Fruit fly (Drosophila melanogaster) whole organism, embryonic: ENCODE results near the gene Taf6.

Source experiments
- Abd-B ChIP-seq: fragments of 200-800 bp; sonication (Bioruptor generic); optimal IDR thresholded peaks from 2 replicates; lab custom pipeline; 2018; ENCODE audit warnings: missing biosample characterization, mild to moderate bottlenecking, missing genetic modification characterization, moderate library complexity
- Asciz ChIP-seq: fragments of 200-800 bp; sonication (Bioruptor generic); optimal IDR thresholded peaks from 2 replicates; lab custom pipeline; 2017; ENCODE audit warnings: missing biosample characterization, mild to moderate bottlenecking, missing genetic modification characterization, missing genetic modification reagents
- BEAF-32 ChIP-seq: fragments of 200-800 bp; sonication (Bioruptor generic); optimal IDR thresholded peaks from 3 replicates; lab custom pipeline; 2017; ENCODE audit warnings: missing biosample characterization, missing genetic modification characterization, mild to moderate bottlenecking, moderate library complexity, missing genetic modification reagents
- CG10267 ChIP-seq: fragments of 200-800 bp; sonication (Bioruptor generic); optimal IDR thresholded peaks from 2 replicates; lab custom pipeline; 2018; ENCODE audit warnings: missing biosample characterization, mild to moderate bottlenecking, missing genetic modification characterization, moderate library complexity
- CG10366 ChIP-seq: fragments of 200-800 bp; sonication (Bioruptor generic); IDR thresholded peaks from 2 replicates; pipeline ENCODE4 v1.3.6; 2022; ENCODE audit warnings: missing biosample characterization, missing genetic modification characterization
- CG11247 ChIP-seq: fragments of 200-800 bp; sonication (Bioruptor generic); IDR thresholded peaks from 2 replicates; pipeline ENCODE4 v1.3.6; 2022; ENCODE audit warnings: missing biosample characterization, missing genetic modification characterization
- CG12391 ChIP-seq: fragments of 200-800 bp; sonication (Bioruptor generic); optimal IDR thresholded peaks from 3 replicates; lab custom pipeline; 2018; ENCODE audit warnings: missing biosample characterization, mild to moderate bottlenecking, missing genetic modification characterization, moderate library complexity
- CG15011 ChIP-seq: fragments of 200-800 bp; sonication (Bioruptor generic); optimal IDR thresholded peaks from 3 replicates; lab custom pipeline; 2018; ENCODE audit warnings: missing biosample characterization, mild to moderate bottlenecking, missing genetic modification characterization
- CG17359 ChIP-seq: fragments of 200-800 bp; sonication (Bioruptor generic); optimal IDR thresholded peaks from 3 replicates; lab custom pipeline; 2018; ENCODE audit warnings: missing biosample characterization, mild to moderate bottlenecking, missing genetic modification characterization, moderate library complexity
- CG1792 ChIP-seq: fragments of 200-800 bp; sonication (Bioruptor generic); optimal IDR thresholded peaks from 2 replicates; lab custom pipeline; 2016; ENCODE audit warnings: missing biosample characterization, missing genetic modification characterization
- CG1832 ChIP-seq: fragments of 200-800 bp; sonication (Bioruptor generic); optimal IDR thresholded peaks from 2 replicates; lab custom pipeline; 2017; ENCODE audit warnings: missing biosample characterization, mild to moderate bottlenecking, missing genetic modification characterization, inconsistent platforms
- CG2120 ChIP-seq: fragments of 200-800 bp; sonication (Bioruptor generic); optimal IDR thresholded peaks from 3 replicates; lab custom pipeline; 2016; ENCODE audit warnings: missing biosample characterization, missing genetic modification characterization
- CG31441 ChIP-seq: fragments of 200-800 bp; sonication (Bioruptor generic); IDR thresholded peaks from 2 replicates; pipeline ENCODE4 v1.3.6; 2022; ENCODE audit warnings: missing biosample characterization, missing genetic modification characterization
- CG32532 ChIP-seq: fragments of 200-800 bp; sonication (Bioruptor generic); IDR thresholded peaks from 2 replicates; pipeline ENCODE4 v1.3.6; 2022; ENCODE audit warnings: missing biosample characterization, missing genetic modification characterization
- CG3847 ChIP-seq: fragments of 200-800 bp; sonication (Bioruptor generic); IDR thresholded peaks from 2 replicates; pipeline ENCODE4 v1.3.6; 2022; ENCODE audit warnings: missing biosample characterization, missing genetic modification characterization
- CG6254 ChIP-seq: fragments of 200-800 bp; sonication (Bioruptor generic); optimal IDR thresholded peaks from 3 replicates; lab custom pipeline; 2017; ENCODE audit warnings: mild to moderate bottlenecking, missing biosample characterization, missing genetic modification reagents, missing genetic modification characterization
- CG7556 ChIP-seq: fragments of 200-800 bp; sonication (Bioruptor generic); optimal IDR thresholded peaks from 2 replicates; lab custom pipeline; 2017; ENCODE audit warnings: missing biosample characterization, mild to moderate bottlenecking, missing genetic modification characterization
- CG7745 ChIP-seq: fragments of 200-800 bp; sonication (Bioruptor generic); optimal IDR thresholded peaks from 2 replicates; lab custom pipeline; 2018; ENCODE audit warnings: missing biosample characterization, mild to moderate bottlenecking, missing genetic modification characterization, moderate library complexity
- CHES-1-like ChIP-seq: fragments of 200-800 bp; sonication (Bioruptor generic); optimal IDR thresholded peaks from 2 replicates; lab custom pipeline; 2016; ENCODE audit warnings: missing biosample characterization, missing genetic modification characterization
- CoRest ChIP-seq: fragments of 200-800 bp; sonication (Bioruptor generic); optimal IDR thresholded peaks from 3 replicates; lab custom pipeline; 2018; ENCODE audit warnings: missing biosample characterization, mild to moderate bottlenecking, missing genetic modification characterization, moderate library complexity
- D19B ChIP-seq: fragments of 200-800 bp; sonication (Bioruptor generic); optimal IDR thresholded peaks from 2 replicates; lab custom pipeline; 2017; ENCODE audit warnings: missing biosample characterization, mild to moderate bottlenecking, missing genetic modification characterization
- Dip3 ChIP-seq: fragments of 200-800 bp; sonication (Bioruptor generic); optimal IDR thresholded peaks from 3 replicates; lab custom pipeline; 2016; ENCODE audit warnings: missing biosample characterization, missing genetic modification characterization
- Drgx ChIP-seq: fragments of 200-800 bp; sonication (Bioruptor generic); IDR thresholded peaks from 2 replicates; pipeline ENCODE4 v1.3.6; 2022; ENCODE audit warnings: missing biosample characterization, missing genetic modification characterization
- Fer3 ChIP-seq: fragments of 200-800 bp; sonication (Bioruptor generic); optimal IDR thresholded peaks from 2 replicates; lab custom pipeline; 2018; ENCODE audit warnings: missing biosample characterization, mild to moderate bottlenecking, missing genetic modification characterization, moderate library complexity
- GATAe ChIP-seq: fragments of 200-800 bp; sonication (Bioruptor generic); conservative IDR thresholded peaks from 2 replicates; pipeline ENCODE4 v1.3.6; 2022; ENCODE audit warnings: missing biosample characterization, missing genetic modification characterization
- Hmr ChIP-seq: fragments of 200-800 bp; sonication (Bioruptor generic); optimal IDR thresholded peaks from 3 replicates; lab custom pipeline; 2017; ENCODE audit warnings: mild to moderate bottlenecking, missing biosample characterization, missing genetic modification reagents, missing genetic modification characterization
- Hr3 ChIP-seq: fragments of 200-800 bp; sonication (Bioruptor generic); optimal IDR thresholded peaks from 3 replicates; lab custom pipeline; 2016; ENCODE audit warnings: missing biosample characterization, missing genetic modification characterization
- Meics ChIP-seq: fragments of 200-800 bp; sonication (Bioruptor generic); optimal IDR thresholded peaks from 2 replicates; lab custom pipeline; 2017; ENCODE audit warnings: missing biosample characterization, mild to moderate bottlenecking, missing genetic modification characterization
- Neu2 ChIP-seq: fragments of 200-800 bp; sonication (Bioruptor generic); optimal IDR thresholded peaks from 3 replicates; lab custom pipeline; 2016; ENCODE audit warnings: missing biosample characterization, missing genetic modification characterization, borderline replicate concordance
- Oli ChIP-seq: fragments of 200-800 bp; sonication (Bioruptor generic); optimal IDR thresholded peaks from 2 replicates; lab custom pipeline; 2018; ENCODE audit warnings: missing biosample characterization, mild to moderate bottlenecking, missing genetic modification characterization, moderate library complexity
- Rx ChIP-seq: fragments of 200-800 bp; sonication (Bioruptor generic); IDR thresholded peaks from 2 replicates; pipeline ENCODE4 v1.3.6; 2022; ENCODE audit warnings: missing biosample characterization, missing genetic modification characterization
- Vsx1 ChIP-seq: fragments of 200-800 bp; sonication (Bioruptor generic); optimal IDR thresholded peaks from 2 replicates; lab custom pipeline; 2017; ENCODE audit warnings: missing biosample characterization, mild to moderate bottlenecking, missing genetic modification characterization, missing genetic modification reagents
- Xbp1 ChIP-seq: fragments of 200-800 bp; sonication (Bioruptor generic); optimal IDR thresholded peaks from 3 replicates; lab custom pipeline; 2016; ENCODE audit warnings: missing biosample characterization, mild to moderate bottlenecking, missing genetic modification characterization
- cwo ChIP-seq: fragments of 200-800 bp; sonication (Bioruptor generic); optimal IDR thresholded peaks from 3 replicates; lab custom pipeline; 2017; ENCODE audit warnings: missing biosample characterization, missing genetic modification characterization, mild to moderate bottlenecking, moderate library complexity, missing genetic modification reagents
- dati ChIP-seq: fragments of 200-800 bp; sonication (Bioruptor generic); IDR thresholded peaks from 2 replicates; pipeline ENCODE4 v1.3.6; 2022; ENCODE audit warnings: missing biosample characterization, missing genetic modification characterization
- dysf ChIP-seq: fragments of 200-800 bp; sonication (Bioruptor generic); IDR thresholded peaks from 3 replicates; pipeline ENCODE4 v1.3.6; 2022; ENCODE audit warnings: missing biosample characterization, missing genetic modification characterization
- exex ChIP-seq: fragments of 200-800 bp; sonication (Bioruptor generic); optimal IDR thresholded peaks from 4 replicates; lab custom pipeline; 2018; ENCODE audit warnings: missing biosample characterization, mild to moderate bottlenecking, missing genetic modification characterization, moderate library complexity
- ftz-f1 ChIP-seq: fragments of 200-800 bp; sonication (Bioruptor generic); optimal IDR thresholded peaks from 2 replicates; lab custom pipeline; 2016; ENCODE audit warnings: missing biosample characterization, missing genetic modification characterization
- gem ChIP-seq: fragments of 200-800 bp; sonication (Bioruptor generic); optimal IDR thresholded peaks from 2 replicates; lab custom pipeline; 2019; ENCODE audit warnings: missing biosample characterization, mild to moderate bottlenecking, missing genetic modification characterization, moderate library complexity
- grau ChIP-seq: fragments of 200-800 bp; optimal IDR thresholded peaks from 3 replicates; lab custom pipeline; 2019; ENCODE audit warnings: missing biosample characterization, mild to moderate bottlenecking, missing genetic modification characterization, moderate library complexity
- jigr1 ChIP-seq: fragments of 200-800 bp; sonication (Bioruptor generic); IDR thresholded peaks from 3 replicates; pipeline ENCODE4 v1.3.6; 2022; ENCODE audit warnings: missing biosample characterization, missing genetic modification characterization
- lab ChIP-seq: fragments of 200-800 bp; sonication (Bioruptor generic); optimal IDR thresholded peaks from 3 replicates; lab custom pipeline; 2017; ENCODE audit warnings: missing biosample characterization, missing genetic modification characterization, mild to moderate bottlenecking, moderate library complexity, missing genetic modification reagents
- mam ChIP-seq: fragments of 200-800 bp; sonication (Bioruptor generic); optimal IDR thresholded peaks from 3 replicates; lab custom pipeline; 2016; ENCODE audit warnings: missing biosample characterization, missing genetic modification characterization
- oc ChIP-seq: fragments of 200-800 bp; sonication (Bioruptor generic); optimal IDR thresholded peaks from 2 replicates; lab custom pipeline; 2018; ENCODE audit warnings: missing biosample characterization, mild to moderate bottlenecking, missing genetic modification characterization, moderate library complexity
- pho ChIP-seq: fragments of 200-800 bp; sonication (Bioruptor generic); optimal IDR thresholded peaks from 2 replicates; lab custom pipeline; 2016; ENCODE audit warnings: missing biosample characterization, missing genetic modification characterization
- pita ChIP-seq: fragments of 200-800 bp; sonication (Bioruptor generic); optimal IDR thresholded peaks from 2 replicates; lab custom pipeline; 2017; ENCODE audit warnings: missing biosample characterization, mild to moderate bottlenecking, missing genetic modification characterization
- slbo ChIP-seq: fragments of 200-800 bp; sonication (Bioruptor generic); IDR thresholded peaks from 2 replicates; pipeline ENCODE4 v1.3.6; 2022; ENCODE audit warnings: missing biosample characterization, missing genetic modification characterization
- stwl ChIP-seq: fragments of 200-800 bp; sonication (Bioruptor generic); optimal IDR thresholded peaks from 3 replicates; lab custom pipeline; 2018; ENCODE audit warnings: missing biosample characterization, mild to moderate bottlenecking, missing genetic modification characterization, moderate library complexity
- zen2 ChIP-seq: fragments of 200-800 bp; sonication (Bioruptor generic); IDR thresholded peaks from 3 replicates; pipeline ENCODE4 v1.3.6; 2022; ENCODE audit warnings: missing biosample characterization, missing genetic modification characterization; ENCODE audit not compliant: partially characterized antibody
- zfh2 ChIP-seq: fragments of 200-800 bp; sonication (Bioruptor generic); optimal IDR thresholded peaks from 2 replicates; lab custom pipeline; 2016; ENCODE audit warnings: missing biosample characterization, missing genetic modification characterization

Gene Taf6

DNA sequence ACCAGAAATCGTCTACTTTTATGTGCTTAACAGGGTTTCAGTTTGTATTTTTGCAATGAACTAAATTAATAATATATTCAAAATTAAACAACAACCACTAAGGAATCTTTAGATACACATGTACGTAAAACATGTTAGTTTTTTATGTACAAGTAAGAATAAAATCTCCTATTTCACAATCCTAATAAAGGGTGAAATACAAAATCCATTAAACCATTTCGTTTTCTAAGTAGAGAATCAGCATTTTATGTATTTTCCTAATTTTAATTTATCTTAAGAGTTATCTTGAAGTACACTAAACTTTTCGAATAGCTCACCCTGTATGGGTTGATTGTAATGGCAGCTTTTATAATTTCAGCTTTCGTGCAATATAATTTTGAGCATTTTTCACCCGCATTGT, 37.1 kb upstream of the Taf6 start (continued):
- TF ChIP-seq Hr3 (no peak), CoRest (peak; percentile 27), Oli (tag; lab: Kevin White, UChicago) (peak; percentile 26), Drgx (GFP tag; lab: Robert Waterston, UW) (peak; percentile 83), CG1832 (GFP tag; lab: Kevin White, UChicago) (no peak), Meics (GFP tag; lab: Kevin White, UChicago) (peak; percentile 68), CG7556 (GFP tag; lab: Kevin White, UChicago) (peak; percentile 39), GATAe (GFP tag; lab: Robert Waterston, UW) (no peak), CG15011 (GFP tag; lab: Kevin White, UChicago) (peak; percentile 42), D19B (GFP tag; lab: Kevin White, UChicago) (peak; percentile 16), jigr1 (GFP tag; lab: Robert Waterston, UW) (no peak), BEAF-32 (GFP tag; lab: Kevin White, UChicago) (no peak), Dip3 (GFP tag; lab: Kevin White, UChicago) (peak; percentile 32), CG12391 (tag; lab: Kevin White, UChicago) (peak; percentile 22), CG7745 (tag; lab: Kevin White, UChicago) (no peak), Asciz (GFP tag; lab: Kevin White, UChicago) (peak; percentile 18), ftz-f1 (GFP tag; lab: Kevin White, UChicago) (no peak), slbo (GFP tag; lab: Robert Waterston, UW) (peak; percentile 23), CG10267 (tag; lab: Kevin White, UChicago) (peak; percentile 0), Neu2 (GFP tag; lab: Kevin White, UChicago) (no peak), grau (tag; lab: Kevin White, UChicago) (peak; percentile 61), gem (tag; lab: Kevin White, UChicago) (peak; percentile 72), cwo (GFP tag; lab: Kevin White, UChicago) (peak; percentile 25), CG6254 (no peak), stwl (tag; lab: Kevin White, UChicago) (no peak), CG2120 (GFP tag; lab: Kevin White, UChicago) (peak; percentile 76), CG1792 (GFP tag; lab: Kevin White, UChicago) (no peak), oc (no peak), zen2 (no peak), Vsx1 (GFP tag; lab: Kevin White, UChicago) (no peak), Abd-B (GFP tag; lab: Kevin White, UChicago) (no peak), pho (GFP tag; lab: Kevin White, UChicago) (peak; percentile 37), Fer3 (tag; lab: Kevin White, UChicago) (peak; percentile 51), Hmr (peak; percentile 53), CHES-1-like (GFP tag; lab: Kevin White, UChicago) (no peak), lab (peak; percentile 62), dati (GFP tag; lab: Robert Waterston, UW) (no peak), CG17359 (tag; lab: Kevin White, UChicago) (peak; percentile 52), zfh2 (GFP tag; lab: Kevin White, UChicago) (peak; percentile 1), CG11247 (GFP tag; lab: Robert Waterston, UW) (no peak), CG3847 (GFP tag; lab: Robert Waterston, UW) (no peak), Rx (no peak), Xbp1 (GFP tag; lab: Kevin White, UChicago) (no peak), pita (GFP tag; lab: Kevin White, UChicago) (no peak), CG31441 (GFP tag; lab: Robert Waterston, UW) (peak; percentile 62), CG32532 (GFP tag; lab: Robert Waterston, UW) (0 out of 2 replicates have a peak, but pooled peaks have one; percentile 28), dysf (GFP tag; lab: Robert Waterston, UW) (no peak), mam (GFP tag; lab: Kevin White, UChicago) (peak; percentile 32), exex (tag; lab: Kevin White, UChicago) (peak; percentile 9), CG10366 (GFP tag; lab: Robert Waterston, UW) (no peak)
